Worm (Caenorhabditis elegans): ENCODE measurements around the gene nhr-147.

DNA sequence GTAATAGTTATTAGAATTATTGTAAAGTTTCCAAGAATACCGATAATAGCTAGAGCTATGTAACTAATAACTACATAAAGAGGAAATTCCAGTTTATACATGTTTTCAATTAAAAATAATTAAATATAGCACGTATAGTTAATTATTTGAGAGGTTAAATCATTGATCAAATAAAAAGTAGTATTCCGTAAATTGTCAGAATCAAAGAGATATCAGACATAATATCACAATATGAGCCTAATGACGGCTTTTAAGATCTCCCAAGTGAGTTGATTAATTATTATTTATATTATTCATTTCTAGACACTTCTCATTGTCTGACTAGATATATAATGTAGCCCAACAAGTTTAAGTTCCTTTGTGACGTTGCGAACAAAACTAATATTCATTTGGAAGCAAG, 33.8 kb downstream of the nhr-147 start, which contains the start of gene srsx-24:
- TF ChIP-seq zfp-3 (GFP tag; conservative IDR thresholded peaks at IDR 0.05), result no peak
- no peak for TF ChIP-seq pha-4 (GFP tag; IDR thresholded peaks at IDR 0.05)
- no peak for TF ChIP-seq pha-4 (tag; optimal IDR thresholded peaks at IDR 0.05)
- TF ChIP-seq unc-39 (tag; optimal IDR thresholded peaks at IDR 0.05), result no peak
- no peak for TF ChIP-seq mxl-2 (GFP tag; conservative IDR thresholded peaks at IDR 0.05)
- no peak for TF ChIP-seq nhr-102 (tag; optimal IDR thresholded peaks at IDR 0.05)
- no peak for TF ChIP-seq ceh-28 (tag; optimal IDR thresholded peaks at IDR 0.05)
- TF ChIP-seq tag-97 (GFP tag; IDR thresholded peaks at IDR 0.05), result no peak
- no peak for TF ChIP-seq fkh-10 (GFP tag; optimal IDR thresholded peaks at IDR 0.05)
- no peak for TF ChIP-seq ces-1 (GFP tag; optimal IDR thresholded peaks at IDR 0.05)
